ENCODE assay signal across 5 fruit fly cellular contexts in genomic region chr3R:9417577-9418334, dm6.
TF ChIP-seq lines count a peak whose summit lies in the region.

TSS of gene ps (plus strand) at chr3R:9417940.

- TF ChIP-seq CTCF in whole organism, embryonic (GFP tag; optimal IDR thresholded peaks at IDR 0.05; lab: Kevin White, UChicago) = no peak

TF ChIP-seq in whole organism, adult, 20 proteins besides CTCF, POLR2A, EP300 and RAD21:
- TF ChIP-seq Clk (GFP tag; optimal IDR thresholded peaks at IDR 0.05; lab: Kevin White, UChicago) = no peak
- peak; percentile 57 for TF ChIP-seq cic (GFP tag; optimal IDR thresholded peaks at IDR 0.05; lab: Kevin White, UChicago)
- TF ChIP-seq CG33017 (tag; optimal IDR thresholded peaks at IDR 0.05; lab: Kevin White, UChicago) = peak; percentile 30
- TF ChIP-seq CG1620 (GFP tag; optimal IDR thresholded peaks at IDR 0.05; lab: Kevin White, UChicago) = no peak
- TF ChIP-seq CG5204 (GFP tag; optimal IDR thresholded peaks at IDR 0.05; lab: Kevin White, UChicago) = no peak
- no peak for TF ChIP-seq Crg-1 (GFP tag; optimal IDR thresholded peaks at IDR 0.05; lab: Kevin White, UChicago)
- peak; percentile 40 for TF ChIP-seq CG11617 (GFP tag; optimal IDR thresholded peaks at IDR 0.05; lab: Kevin White, UChicago)
- peak; percentile 71 for TF ChIP-seq tj (GFP tag; optimal IDR thresholded peaks at IDR 0.05; lab: Kevin White, UChicago)
- TF ChIP-seq CG7045 (GFP tag; optimal IDR thresholded peaks at IDR 0.05; lab: Kevin White, UChicago) = peak; percentile 43
- TF ChIP-seq bab1 (GFP tag; optimal IDR thresholded peaks at IDR 0.05; lab: Kevin White, UChicago) = peak; percentile 19
- no peak for TF ChIP-seq CG7101 (tag; optimal IDR thresholded peaks at IDR 0.05; lab: Kevin White, UChicago)
- no peak for TF ChIP-seq ovo (GFP tag; optimal IDR thresholded peaks at IDR 0.05; lab: Kevin White, UChicago)
- no peak for TF ChIP-seq CG14711 (tag; optimal IDR thresholded peaks at IDR 0.05; lab: Kevin White, UChicago)
- TF ChIP-seq Hr96 (GFP tag; optimal IDR thresholded peaks at IDR 0.05; lab: Kevin White, UChicago) = no peak
- peak; percentile 77 for TF ChIP-seq Mnt (GFP tag; optimal IDR thresholded peaks at IDR 0.05; lab: Kevin White, UChicago)
- TF ChIP-seq toe (GFP tag; optimal IDR thresholded peaks at IDR 0.05; lab: Kevin White, UChicago) = no peak
- TF ChIP-seq pad (GFP tag; optimal IDR thresholded peaks at IDR 0.05; lab: Kevin White, UChicago) = peak; percentile 6
- TF ChIP-seq CG12768 (GFP tag; optimal IDR thresholded peaks at IDR 0.05; lab: Kevin White, UChicago) = peak; percentile 2

TF ChIP-seq in whole organism, embryonic, 481 proteins besides CTCF, POLR2A, EP300 and RAD21 (continues in another document):
- TF ChIP-seq CG13296 (GFP tag; optimal IDR thresholded peaks at IDR 0.05; lab: Kevin White, UChicago) (peak; percentile 50), Stat92E (GFP tag; optimal IDR thresholded peaks at IDR 0.05; lab: Kevin White, UChicago) (no peak), CG1832 (GFP tag; optimal IDR thresholded peaks at IDR 0.05; lab: Kevin White, UChicago) (no peak), CG12299 (tag; optimal IDR thresholded peaks at IDR 0.05; lab: Kevin White, UChicago) (no peak), hkb (optimal IDR thresholded peaks at IDR 0.05; lab: Kevin White, UChicago) (no peak), hkb (GFP tag; IDR thresholded peaks at IDR 0.05; lab: Robert Waterston, UW) (no peak), Abd-B (GFP tag; optimal IDR thresholded peaks at IDR 0.05; lab: Kevin White, UChicago) (no peak), CG7745 (tag; optimal IDR thresholded peaks at IDR 0.05; lab: Kevin White, UChicago) (no peak), Gug (GFP tag; IDR thresholded peaks at IDR 0.05; lab: Robert Waterston, UW) (0 out of 4 replicates have a peak, but pooled peaks have one; percentile 18), CG7987 (GFP tag; optimal IDR thresholded peaks at IDR 0.05; lab: Kevin White, UChicago) (no peak), Spps (tag; optimal IDR thresholded peaks at IDR 0.05; lab: Kevin White, UChicago) (no peak), Pdp1 (GFP tag; optimal IDR thresholded peaks at IDR 0.05; lab: Kevin White, UChicago) (no peak), disco-r (GFP tag; optimal IDR thresholded peaks at IDR 0.05; lab: Kevin White, UChicago) (no peak), Fer1 (GFP tag; optimal IDR thresholded peaks at IDR 0.05; lab: Kevin White, UChicago) (no peak), Asciz (GFP tag; optimal IDR thresholded peaks at IDR 0.05; lab: Kevin White, UChicago) (peak; percentile 3), CG13287 (GFP tag; IDR thresholded peaks at IDR 0.05; lab: Robert Waterston, UW; ENCODE audit: partially characterized antibody) (no peak), CG2678 (tag; optimal IDR thresholded peaks at IDR 0.05; lab: Kevin White, UChicago) (no peak), Med (GFP tag; lab: Kevin White, UChicago) (peak; percentile 88), Bteb2 (GFP tag; optimal IDR thresholded peaks at IDR 0.05; lab: Kevin White, UChicago) (no peak), zf30C (GFP tag; optimal IDR thresholded peaks at IDR 0.05; lab: Kevin White, UChicago) (peak; percentile 19)

TF ChIP-seq in whole organism, prepupa, 60 proteins besides CTCF, POLR2A, EP300 and RAD21 (continues in another document):
- TF ChIP-seq CG6854 (GFP tag; optimal IDR thresholded peaks at IDR 0.05; lab: Kevin White, UChicago) (peak; percentile 75), vri (GFP tag; optimal IDR thresholded peaks at IDR 0.05; lab: Kevin White, UChicago) (peak; percentile 12), Blimp-1 (GFP tag; optimal IDR thresholded peaks at IDR 0.05; lab: Kevin White, UChicago) (peak; percentile 57), CG31627 (GFP tag; optimal IDR thresholded peaks at IDR 0.05; lab: Kevin White, UChicago) (no peak), CG10631 (GFP tag; optimal IDR thresholded peaks at IDR 0.05; lab: Kevin White, UChicago) (no peak), fd59A (GFP tag; optimal IDR thresholded peaks at IDR 0.05; lab: Kevin White, UChicago) (no peak), dsx (GFP tag; optimal IDR thresholded peaks at IDR 0.05; lab: Kevin White, UChicago; ENCODE audit: poor library complexity, severe bottlenecking) (no peak), CG15336 (GFP tag; IDR thresholded peaks at IDR 0.05; lab: Robert Waterston, UW) (no peak), topi (GFP tag; optimal IDR thresholded peaks at IDR 0.05; lab: Kevin White, UChicago) (no peak), eg (GFP tag; IDR thresholded peaks at IDR 0.05; lab: Robert Waterston, UW) (no peak), Eip93F (GFP tag; optimal IDR thresholded peaks at IDR 0.05; lab: Kevin White, UChicago) (no peak), OdsH (GFP tag; optimal IDR thresholded peaks at IDR 0.05; lab: Kevin White, UChicago) (no peak), Met (GFP tag; optimal IDR thresholded peaks at IDR 0.05; lab: Kevin White, UChicago) (no peak), CG6163 (GFP tag; IDR thresholded peaks at IDR 0.05; lab: Robert Waterston, UW) (no peak), lz (GFP tag; optimal IDR thresholded peaks at IDR 0.05; lab: Kevin White, UChicago) (no peak), CG7368 (GFP tag; optimal IDR thresholded peaks at IDR 0.05; lab: Kevin White, UChicago) (no peak), Sox15 (GFP tag; optimal IDR thresholded peaks at IDR 0.05; lab: Kevin White, UChicago) (no peak), net (GFP tag; optimal IDR thresholded peaks at IDR 0.05; lab: Kevin White, UChicago) (no peak), Hr38 (GFP tag; optimal IDR thresholded peaks at IDR 0.05; lab: Kevin White, UChicago) (no peak), CG11762 (GFP tag; optimal IDR thresholded peaks at IDR 0.05; lab: Kevin White, UChicago; ENCODE audit: insufficient read depth) (no peak)

TF ChIP-seq in whole organism, pupa, 21 proteins besides CTCF, POLR2A, EP300 and RAD21:
- TF ChIP-seq Snoo (tag; optimal IDR thresholded peaks at IDR 0.05; lab: Kevin White, UChicago) (peak; percentile 0), CG8301 (tag; optimal IDR thresholded peaks at IDR 0.05; lab: Kevin White, UChicago) (no peak), CG8159 (tag; optimal IDR thresholded peaks at IDR 0.05; lab: Kevin White, UChicago) (no peak), CG10348 (GFP tag; IDR thresholded peaks at IDR 0.05; lab: Robert Waterston, UW) (no peak), fd96Ca (GFP tag; IDR thresholded peaks at IDR 0.05; lab: Robert Waterston, UW) (no peak), Ets98B (GFP tag; IDR thresholded peaks at IDR 0.05; lab: Robert Waterston, UW) (no peak), CG15710 (tag; optimal IDR thresholded peaks at IDR 0.05; lab: Kevin White, UChicago) (no peak), CG12605 (GFP tag; IDR thresholded peaks at IDR 0.05; lab: Robert Waterston, UW) (no peak), Pif1A (GFP tag; optimal IDR thresholded peaks at IDR 0.05; lab: Kevin White, UChicago) (no peak), CG14655 (GFP tag; optimal IDR thresholded peaks at IDR 0.05; lab: Kevin White, UChicago) (no peak), CG9948 (tag; optimal IDR thresholded peaks at IDR 0.05; lab: Kevin White, UChicago) (no peak), EcR (GFP tag; optimal IDR thresholded peaks at IDR 0.05; lab: Kevin White, UChicago) (no peak), CG17806 (tag; optimal IDR thresholded peaks at IDR 0.05; lab: Kevin White, UChicago) (no peak), CG13204 (GFP tag; optimal IDR thresholded peaks at IDR 0.05; lab: Kevin White, UChicago) (no peak), gl (tag; optimal IDR thresholded peaks at IDR 0.05; lab: Kevin White, UChicago) (peak; percentile 26), CG34367 (tag; optimal IDR thresholded peaks at IDR 0.05; lab: Kevin White, UChicago) (no peak), CG4496 (GFP tag; IDR thresholded peaks at IDR 0.05; lab: Robert Waterston, UW) (no peak), Pif1B (GFP tag; optimal IDR thresholded peaks at IDR 0.05; lab: Kevin White, UChicago) (peak; percentile 48)

TF ChIP-seq in whole organism, wandering third instar larva, 38 proteins besides CTCF, POLR2A, EP300 and RAD21:
- TF ChIP-seq HLH106 (tag; optimal IDR thresholded peaks at IDR 0.05; lab: Kevin White, UChicago) (no peak), foxo (GFP tag; optimal IDR thresholded peaks at IDR 0.05; lab: Kevin White, UChicago) (peak in 1 of 2 experiments; percentile 1), Hr83 (GFP tag; optimal IDR thresholded peaks at IDR 0.05; lab: Kevin White, UChicago; ENCODE audit: poor library complexity, severe bottlenecking) (no peak), Dif (GFP tag; optimal IDR thresholded peaks at IDR 0.05; lab: Kevin White, UChicago; ENCODE audit: partially characterized antibody) (peak; percentile 63), CG9705 (GFP tag; optimal IDR thresholded peaks at IDR 0.05; lab: Kevin White, UChicago) (no peak), Abd-B (GFP tag; optimal IDR thresholded peaks at IDR 0.05; lab: Kevin White, UChicago) (no peak), Rel (GFP tag; optimal IDR thresholded peaks at IDR 0.05; lab: Kevin White, UChicago) (peak; percentile 56), Rel (tag; optimal IDR thresholded peaks at IDR 0.05; lab: Kevin White, UChicago) (peak; percentile 0), sage (GFP tag; optimal IDR thresholded peaks at IDR 0.05; lab: Kevin White, UChicago) (peak; percentile 76), Myc (optimal IDR thresholded peaks at IDR 0.05; lab: Kevin White, UChicago) (no peak), pan (optimal IDR thresholded peaks at IDR 0.05; lab: Kevin White, UChicago) (no peak), jim (GFP tag; optimal IDR thresholded peaks at IDR 0.05; lab: Kevin White, UChicago) (peak; percentile 5), OdsH (GFP tag; optimal IDR thresholded peaks at IDR 0.05; lab: Kevin White, UChicago) (no peak), Hnf4 (GFP tag; optimal IDR thresholded peaks at IDR 0.05; lab: Kevin White, UChicago) (no peak), dl (GFP tag; optimal IDR thresholded peaks at IDR 0.05; lab: Kevin White, UChicago; ENCODE audit: insufficient read depth in 1 of 2, partially characterized antibody in 2 of 2) (peak in 1 of 2 experiments; percentile 73)
